Worm (Caenorhabditis elegans) whole organism, mixed stage, embryonic: ENCODE measurements around the gene sel-1.

Experiments used
- bed-3 ChIP-seq: fragments of 200-800 bp; sonication (Bioruptor generic); optimal IDR thresholded peaks from 3 replicates; lab custom pipeline; 2018; ENCODE audit warnings: mild to moderate bottlenecking, missing genetic modification characterization, moderate library complexity, missing compliant biosample characterization
- elt-1 ChIP-seq: sonication (generic microtip); optimal IDR thresholded peaks from 2 replicates; lab custom pipeline; 2017; ENCODE audit warnings: missing genetic modification characterization, mild to moderate bottlenecking, missing compliant biosample characterization, antibody characterized with exemption, moderate library complexity, borderline replicate concordance; ENCODE audit not compliant: insufficient read depth
- elt-3 ChIP-seq: fragments of 150-350 bp; optimal IDR thresholded peaks from 2 replicates; lab custom pipeline; 2014; ENCODE audit warnings: missing biosample characterization, missing genetic modification characterization
- ham-2 ChIP-seq: fragments of 200-800 bp; sonication (Bioruptor generic); optimal IDR thresholded peaks from 2 replicates; lab custom pipeline; 2018; ENCODE audit warnings: mild to moderate bottlenecking, missing genetic modification characterization, missing compliant biosample characterization
- nhr-28 ChIP-seq: fragments of 150-350 bp; optimal IDR thresholded peaks from 2 replicates; lab custom pipeline; 2014; ENCODE audit warnings: missing biosample characterization, missing genetic modification characterization
- nhr-76 ChIP-seq: sonication (generic microtip); optimal IDR thresholded peaks from 2 replicates; lab custom pipeline; 2017; ENCODE audit warnings: missing biosample characterization, missing genetic modification characterization
- pha-4 ChIP-seq: fragments of 150-350 bp; optimal IDR thresholded peaks from 2 replicates; lab custom pipeline; 2018; ENCODE audit warnings: missing biosample characterization, missing genetic modification reagents, missing genetic modification characterization
- snpc-4 ChIP-seq: fragments of 150-350 bp; optimal IDR thresholded peaks from 2 replicates; lab custom pipeline; 2014; ENCODE audit warnings: missing biosample characterization, missing genetic modification characterization
- ztf-11 ChIP-seq: fragments of 150-350 bp; optimal IDR thresholded peaks from 2 replicates; lab custom pipeline; 2014; ENCODE audit warnings: missing biosample characterization, missing genetic modification characterization

DNA sequence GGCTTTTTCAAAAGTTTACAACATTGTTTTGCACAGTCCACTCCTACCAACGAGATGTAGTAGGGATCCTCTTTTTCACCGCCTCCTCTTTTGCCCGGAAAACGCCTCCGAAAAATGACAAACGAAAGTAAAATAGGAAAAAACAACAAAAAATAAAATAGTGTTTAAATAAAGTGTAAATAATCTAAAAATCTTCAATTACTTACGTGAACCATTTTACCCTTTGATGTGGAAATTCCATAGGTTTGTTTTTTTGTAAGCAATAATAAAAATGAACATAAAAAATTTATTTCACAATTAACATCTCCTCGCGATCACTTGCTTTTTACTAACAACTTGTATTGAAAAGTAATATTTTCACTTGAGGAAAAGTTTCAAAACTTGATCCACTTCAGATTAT is 27.5 kb downstream of the sel-1 start, which contains the start of gene C14C10.1:
- TF ChIP-seq snpc-4 (no peak), elt-1 (no peak), ztf-11 (tag; lab: Kevin White, UChicago) (no peak), nhr-76 (no peak), bed-3 (GFP tag; lab: Kevin White, UChicago) (no peak), elt-3 (tag; lab: Kevin White, UChicago) (no peak), pha-4 (no peak), ham-2 (GFP tag; lab: Kevin White, UChicago) (no peak), nhr-28 (tag; lab: Kevin White, UChicago) (no peak)
